Worm (Caenorhabditis elegans) whole organism, L1 larva: ENCODE data around the gene fipr-13.

Experiments
- nhr-19 ChIP-seq: fragments of 200-800 bp; sonication (Bioruptor generic); conservative IDR thresholded peaks from 2 replicates; pipeline ENCODE4 v1.3.6; 2022; ENCODE audit warnings: missing genetic modification characterization, missing compliant biosample characterization
- nhr-85 ChIP-seq: sonication (generic microtip); peaks from one replicate; lab custom pipeline; 2016; ENCODE audit warnings: missing genetic modification characterization, inconsistent platforms, missing compliant biosample characterization
- snpc-4 ChIP-seq: fragments of 150-350 bp; optimal IDR thresholded peaks from 2 replicates; lab custom pipeline; 2014; ENCODE audit warnings: missing biosample characterization, missing genetic modification characterization
- sptf-1 ChIP-seq: fragments of 150-350 bp; optimal IDR thresholded peaks from 2 replicates; lab custom pipeline; 2014; ENCODE audit warnings: missing biosample characterization, missing genetic modification characterization
- tlp-1 ChIP-seq: fragments of 150-350 bp; optimal IDR thresholded peaks from 2 replicates; lab custom pipeline; 2014; ENCODE audit warnings: missing biosample characterization, missing genetic modification characterization

DNA sequence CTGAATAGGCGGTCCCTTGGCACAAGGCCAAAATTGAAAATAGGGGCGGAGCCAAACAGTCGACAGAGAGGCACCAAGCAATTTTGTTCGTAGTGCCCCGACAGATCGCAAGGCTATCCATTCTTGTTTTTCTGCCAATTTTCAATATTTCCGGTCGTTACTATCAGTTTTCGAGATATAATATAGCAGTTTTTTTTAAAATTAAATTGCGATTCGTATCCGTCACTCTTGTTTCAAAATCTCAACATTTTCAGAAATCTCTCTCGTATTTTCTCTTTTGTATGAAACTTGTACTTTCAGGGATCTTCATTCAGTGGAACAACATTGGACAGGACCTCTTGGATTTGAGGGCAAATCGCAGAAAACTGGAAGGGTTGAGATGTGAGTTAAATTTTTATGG lies 27.3 kb upstream of the fipr-13 start, which contains the start of gene F57A8.1:
- TF ChIP-seq snpc-4 (tag; lab: Kevin White, UChicago) = no peak
- no peak for TF ChIP-seq nhr-85 (tag; lab: Kevin White, UChicago)
- TF ChIP-seq sptf-1 (tag; lab: Kevin White, UChicago) = no peak
- TF ChIP-seq tlp-1 (tag; lab: Kevin White, UChicago) = no peak
- TF ChIP-seq nhr-19 = no peak
